Fruit fly (Drosophila melanogaster) whole organism, wandering third instar larva: ENCODE measurements around the gene CG33290.

ENCODE experiments used
- Abd-B ChIP-seq: fragments of >200 bp; optimal IDR thresholded peaks from 2 replicates; lab custom pipeline; 2017; ENCODE audit warnings: missing biosample characterization, missing genetic modification characterization
- CG32264 ChIP-seq: fragments of 200-800 bp; sonication (Bioruptor generic); optimal IDR thresholded peaks from 2 replicates; lab custom pipeline; 2016; ENCODE audit warnings: missing biosample characterization, missing genetic modification characterization
- CG9705 ChIP-seq: fragments of 200-800 bp; sonication (Bioruptor generic); optimal IDR thresholded peaks from 2 replicates; lab custom pipeline; 2018; ENCODE audit warnings: missing biosample characterization, mild to moderate bottlenecking, missing genetic modification characterization
- CrebA ChIP-seq: fragments of 200-800 bp; sonication (Bioruptor generic); optimal IDR thresholded peaks from 2 replicates; lab custom pipeline; 2016; ENCODE audit warnings: missing biosample characterization, mild to moderate bottlenecking, missing genetic modification characterization, borderline replicate concordance
- Dfd ChIP-seq: fragments of >200 bp; optimal IDR thresholded peaks from 2 replicates; lab custom pipeline; 2017; ENCODE audit warnings: missing biosample characterization, missing genetic modification characterization
- Dif ChIP-seq: fragments of 200-275, 200-300 bp; sonication (Bioruptor generic); optimal IDR thresholded peaks from 2 replicates; lab custom pipeline; 2018; ENCODE audit warnings: missing biosample characterization, missing genetic modification characterization; ENCODE audit not compliant: partially characterized antibody
- GATAd ChIP-seq: sonication (Bioruptor generic); optimal IDR thresholded peaks from 2 replicates; lab custom pipeline; 2016; ENCODE audit warnings: missing biosample characterization, missing genetic modification characterization
- HLH106 ChIP-seq: fragments of 200-800 bp; optimal IDR thresholded peaks from 3 replicates; lab custom pipeline; 2019; ENCODE audit warnings: missing biosample characterization, mild to moderate bottlenecking, missing genetic modification characterization, moderate library complexity
- Hnf4 ChIP-seq: fragments of 200-800 bp; sonication (Bioruptor generic); optimal IDR thresholded peaks from 2 replicates; lab custom pipeline; 2016; ENCODE audit warnings: missing biosample characterization, mild to moderate bottlenecking, missing genetic modification characterization
- Hr78 ChIP-seq: fragments of >200 bp; optimal IDR thresholded peaks from 2 replicates; lab custom pipeline; 2017; ENCODE audit warnings: missing biosample characterization, missing genetic modification characterization
- Hr83 ChIP-seq: fragments of 200-300 bp; sonication (Bioruptor generic); optimal IDR thresholded peaks from 2 replicates; lab custom pipeline; 2016; ENCODE audit warnings: missing biosample characterization, mild to moderate bottlenecking, missing genetic modification characterization, moderate library complexity; ENCODE audit not compliant: poor library complexity, severe bottlenecking
- Jra ChIP-seq: sonication (Bioruptor generic); optimal IDR thresholded peaks from 2 replicates; lab custom pipeline; 2016; ENCODE audit warnings: missing biosample characterization, missing genetic modification characterization
- Mio ChIP-seq: sonication (Bioruptor generic); optimal IDR thresholded peaks from 2 replicates; lab custom pipeline; 2016; ENCODE audit warnings: missing biosample characterization, missing genetic modification characterization
- Myc ChIP-seq: fragments of >200 bp; optimal IDR thresholded peaks from 2 replicates; lab custom pipeline; 2017
- N ChIP-seq: fragments of >200 bp; optimal IDR thresholded peaks from 2 replicates; lab custom pipeline; 2018; ENCODE audit warnings: missing biosample characterization, missing external identifiers, missing genetic modification characterization
- OdsH ChIP-seq: fragments of 200-800 bp; sonication (Bioruptor generic); optimal IDR thresholded peaks from 2 replicates; lab custom pipeline; 2016; ENCODE audit warnings: missing biosample characterization, mild to moderate bottlenecking, missing genetic modification characterization
- Rel ChIP-seq, 2 experiments: fragments of 200-800 bp; sonication (Bioruptor generic) in 1 of 2; optimal IDR thresholded peaks; 2 replicates in 1 of 2; 3 replicates in 1 of 2; lab custom pipeline; 2016 to 2019; ENCODE audit warnings: mild to moderate bottlenecking in 2 of 2, missing biosample characterization in 2 of 2, missing genetic modification characterization in 2 of 2, moderate library complexity in 1 of 2
- Sp1 ChIP-seq: fragments of 200-800 bp; sonication (Bioruptor generic); optimal IDR thresholded peaks from 3 replicates; lab custom pipeline; 2019; ENCODE audit warnings: missing biosample characterization, mild to moderate bottlenecking, missing genetic modification characterization, moderate library complexity
- Vsx2 ChIP-seq: fragments of 200-300, 225-300 bp; sonication (Bioruptor generic); optimal IDR thresholded peaks from 2 replicates; lab custom pipeline; 2018; ENCODE audit warnings: missing biosample characterization, missing genetic modification characterization; ENCODE audit not compliant: partially characterized antibody
- br ChIP-seq: fragments of 200-800 bp; sonication (Bioruptor generic); optimal IDR thresholded peaks from 2 replicates; lab custom pipeline; 2016; ENCODE audit warnings: missing biosample characterization, missing genetic modification characterization
- brk ChIP-seq: fragments of 200-800 bp; sonication (Bioruptor generic); optimal IDR thresholded peaks from 2 replicates; lab custom pipeline; 2016; ENCODE audit warnings: missing biosample characterization, mild to moderate bottlenecking, missing genetic modification characterization
- dl ChIP-seq, 2 experiments: fragments of 175-275, 200-275 bp in 1 of 2; fragments of 200-275 bp in 1 of 2; sonication (Bioruptor generic); optimal IDR thresholded peaks; lab custom pipeline; 2018; ENCODE audit warnings: mild to moderate bottlenecking in 2 of 2, missing biosample characterization in 2 of 2, missing genetic modification characterization in 2 of 2, moderate library complexity in 2 of 2; ENCODE audit not compliant: partially characterized antibody in 2 of 2, insufficient read depth in 1 of 2
- dmrt93B ChIP-seq: fragments of 200-800 bp; sonication (Bioruptor generic); optimal IDR thresholded peaks from 2 replicates; lab custom pipeline; 2018; ENCODE audit warnings: missing biosample characterization, mild to moderate bottlenecking, missing genetic modification characterization
- dsf ChIP-seq: sonication (Bioruptor generic); optimal IDR thresholded peaks from 2 replicates; lab custom pipeline; 2016; ENCODE audit warnings: missing biosample characterization, missing genetic modification characterization, borderline replicate concordance
- ey ChIP-seq: fragments of 200-800 bp; sonication (Bioruptor generic); optimal IDR thresholded peaks from 2 replicates; lab custom pipeline; 2016; ENCODE audit warnings: missing biosample characterization, missing genetic modification characterization
- foxo ChIP-seq, 2 experiments: fragments of 200-800 bp; sonication (Bioruptor generic); optimal IDR thresholded peaks; 2 replicates in 1 of 2; 3 replicates in 1 of 2; lab custom pipeline; 2016 to 2017; ENCODE audit warnings: missing biosample characterization in 2 of 2, missing genetic modification characterization in 2 of 2
- fru ChIP-seq: fragments of 200-800 bp; sonication (Bioruptor generic); optimal IDR thresholded peaks from 3 replicates; lab custom pipeline; 2016; ENCODE audit warnings: missing biosample characterization, mild to moderate bottlenecking, missing genetic modification characterization
- h ChIP-seq: fragments of 200-800 bp; sonication (Bioruptor generic); optimal IDR thresholded peaks from 3 replicates; lab custom pipeline; 2016; ENCODE audit warnings: missing biosample characterization, mild to moderate bottlenecking, missing genetic modification characterization
- jim ChIP-seq: fragments of 175-275, 200-325 bp; sonication (Bioruptor generic); optimal IDR thresholded peaks from 2 replicates; lab custom pipeline; 2016; ENCODE audit warnings: missing biosample characterization, mild to moderate bottlenecking, missing genetic modification characterization
- lola ChIP-seq: fragments of >200 bp; optimal IDR thresholded peaks from 2 replicates; lab custom pipeline; 2017; ENCODE audit warnings: missing biosample characterization, missing genetic modification characterization
- pan ChIP-seq: fragments of >200 bp; optimal IDR thresholded peaks from 2 replicates; lab custom pipeline; 2017
- psq ChIP-seq: fragments of 200-800 bp; sonication (Bioruptor generic); optimal IDR thresholded peaks from 3 replicates; lab custom pipeline; 2017; ENCODE audit warnings: missing biosample characterization, mild to moderate bottlenecking, missing genetic modification characterization, moderate library complexity
- rgr ChIP-seq: fragments of 200-800 bp; sonication (Bioruptor generic); optimal IDR thresholded peaks from 3 replicates; lab custom pipeline; 2016; ENCODE audit warnings: missing biosample characterization, mild to moderate bottlenecking, missing genetic modification characterization
- sage ChIP-seq: fragments of 200-800 bp; sonication (Bioruptor generic); optimal IDR thresholded peaks from 2 replicates; lab custom pipeline; 2016; ENCODE audit warnings: missing biosample characterization, mild to moderate bottlenecking, missing genetic modification characterization
- sv ChIP-seq: fragments of 200-800 bp; sonication (Bioruptor generic); optimal IDR thresholded peaks from 3 replicates; lab custom pipeline; 2016; ENCODE audit warnings: missing biosample characterization, missing genetic modification characterization
- tai ChIP-seq: sonication (Bioruptor generic); optimal IDR thresholded peaks from 2 replicates; lab custom pipeline; 2016; ENCODE audit warnings: missing biosample characterization, missing genetic modification characterization
- usp ChIP-seq: fragments of >200 bp; optimal IDR thresholded peaks from 2 replicates; lab custom pipeline; 2017; ENCODE audit warnings: missing biosample characterization, missing genetic modification characterization
- woc ChIP-seq: sonication (Bioruptor generic); optimal IDR thresholded peaks from 2 replicates; lab custom pipeline; 2016; ENCODE audit warnings: missing biosample characterization, mild to moderate bottlenecking, missing genetic modification characterization

The CG33290 gene

DNA sequence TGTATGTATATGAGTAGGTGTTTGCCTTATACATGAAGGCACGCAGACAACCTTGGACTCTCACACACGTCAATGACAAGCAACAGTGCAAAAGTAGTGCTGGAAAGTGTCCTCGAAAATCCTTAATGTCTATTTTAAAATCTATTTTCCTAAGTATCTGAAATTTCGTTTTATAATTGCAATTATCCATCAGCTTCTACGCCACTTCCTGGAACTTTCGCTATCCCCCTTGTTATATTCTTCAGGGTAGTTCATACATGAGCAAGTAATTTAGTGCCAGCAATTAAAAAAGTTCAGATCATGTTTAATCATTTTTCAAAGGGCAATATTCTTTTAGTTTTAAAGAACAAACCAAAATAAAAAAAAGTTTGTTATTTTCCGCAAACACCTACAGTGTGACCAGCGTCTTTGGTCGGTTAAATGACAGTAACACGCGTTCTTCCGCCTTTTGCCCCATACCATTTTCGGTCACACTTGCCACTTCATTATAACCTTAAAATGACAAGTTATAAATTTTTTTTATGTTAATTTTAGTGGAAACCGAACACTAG, 25.4 kb upstream of the CG33290 start:
- TF ChIP-seq br (GFP tag; lab: Kevin White, UChicago) (peak; percentile 52), Hr78 (peak; percentile 11), lola (GFP tag; lab: Kevin White, UChicago) (no peak), Vsx2 (GFP tag; lab: Kevin White, UChicago) (no peak), dmrt93B (no peak), Dfd (GFP tag; lab: Kevin White, UChicago) (no peak), dsf (GFP tag; lab: Kevin White, UChicago) (no peak), CG32264 (GFP tag; lab: Kevin White, UChicago) (no peak), CrebA (GFP tag; lab: Kevin White, UChicago) (no peak), Hr83 (GFP tag; lab: Kevin White, UChicago) (no peak), tai (no peak), woc (GFP tag; lab: Kevin White, UChicago) (peak; percentile 53), HLH106 (peak; percentile 28), jim (GFP tag; lab: Kevin White, UChicago) (no peak), pan (no peak), Dif (GFP tag; lab: Kevin White, UChicago) (no peak), Rel (GFP tag; optimal IDR thresholded peaks at IDR 0.05; lab: Kevin White, UChicago) (no peak), Rel (tag; optimal IDR thresholded peaks at IDR 0.05; lab: Kevin White, UChicago) (no peak), Hnf4 (GFP tag; lab: Kevin White, UChicago) (peak; percentile 59), GATAd (GFP tag; lab: Kevin White, UChicago) (no peak), brk (GFP tag; lab: Kevin White, UChicago) (peak; percentile 28), fru (peak; percentile 71), foxo (GFP tag; optimal IDR thresholded peaks at IDR 0.05; lab: Kevin White, UChicago) (peak in 1 of 2 experiments; percentile 61), CG9705 (GFP tag; lab: Kevin White, UChicago) (no peak), usp (GFP tag; lab: Kevin White, UChicago) (no peak), OdsH (GFP tag; lab: Kevin White, UChicago) (peak; percentile 51), sv (GFP tag; lab: Kevin White, UChicago) (peak; percentile 7), sage (GFP tag; lab: Kevin White, UChicago) (no peak), rgr (peak; percentile 45), Mio (no peak), h (GFP tag; lab: Kevin White, UChicago) (peak; percentile 63), dl (GFP tag; optimal IDR thresholded peaks at IDR 0.05; lab: Kevin White, UChicago; ENCODE audit: insufficient read depth in 1 of 2, partially characterized antibody in 2 of 2) (no peak), psq (GFP tag; lab: Kevin White, UChicago) (peak; percentile 24), N (GFP tag; lab: Kevin White, UChicago) (no peak), Jra (no peak), ey (peak; percentile 56), Abd-B (GFP tag; lab: Kevin White, UChicago) (no peak), Sp1 (GFP tag; lab: Kevin White, UChicago) (peak; percentile 48), Myc (lab: Kevin White, UChicago) (no peak)

DNA sequence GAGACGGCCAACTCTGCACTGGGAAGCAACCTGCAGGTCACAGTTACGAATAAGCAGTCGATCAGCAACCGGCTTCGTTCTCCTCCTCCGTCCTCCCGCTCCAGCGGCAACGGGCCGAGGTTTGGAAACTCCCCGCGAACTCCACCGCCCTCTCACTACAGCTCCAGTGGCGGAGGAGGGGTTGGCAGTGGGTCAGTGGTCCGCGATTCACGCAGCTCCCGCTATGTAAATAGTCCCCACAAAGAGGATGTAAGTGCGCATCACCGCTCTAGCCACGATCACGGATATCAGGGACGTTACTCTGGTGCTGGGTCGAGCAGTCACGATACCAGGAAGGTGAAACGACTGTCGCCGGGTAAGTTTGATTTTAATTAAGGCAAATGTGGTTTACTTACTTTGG, 23.8 kb upstream of the CG33290 start:
- TF ChIP-seq tai (no peak), Sp1 (GFP tag; lab: Kevin White, UChicago) (no peak), dmrt93B (no peak), sv (GFP tag; lab: Kevin White, UChicago) (no peak), ey (no peak), lola (GFP tag; lab: Kevin White, UChicago) (no peak), sage (GFP tag; lab: Kevin White, UChicago) (no peak), Vsx2 (GFP tag; lab: Kevin White, UChicago) (no peak), dl (GFP tag; optimal IDR thresholded peaks at IDR 0.05; lab: Kevin White, UChicago; ENCODE audit: insufficient read depth in 1 of 2, partially characterized antibody in 2 of 2) (no peak), psq (GFP tag; lab: Kevin White, UChicago) (no peak), brk (GFP tag; lab: Kevin White, UChicago) (no peak), pan (no peak), Dfd (GFP tag; lab: Kevin White, UChicago) (no peak), Mio (no peak), usp (GFP tag; lab: Kevin White, UChicago) (no peak), h (GFP tag; lab: Kevin White, UChicago) (no peak), Myc (lab: Kevin White, UChicago) (no peak)
